Worm (Caenorhabditis elegans) whole organism, L2 larva: ENCODE data around the gene cest-4.

Experiments
- C34F6.9 ChIP-seq: fragments of 150-350 bp; optimal IDR thresholded peaks from 2 replicates; lab custom pipeline; 2014; ENCODE audit warnings: missing biosample characterization, missing genetic modification characterization
- F13H6.1 ChIP-seq: sonication (generic microtip); optimal IDR thresholded peaks from 2 replicates; lab custom pipeline; 2016; ENCODE audit warnings: missing genetic modification characterization, missing compliant biosample characterization
- R02D3.7 ChIP-seq: fragments of 150-350 bp; optimal IDR thresholded peaks from 2 replicates; lab custom pipeline; 2014; ENCODE audit warnings: missing biosample characterization, missing genetic modification characterization
- ZK546.5 ChIP-seq: sonication (generic microtip); optimal IDR thresholded peaks from 2 replicates; lab custom pipeline; 2017; ENCODE audit warnings: missing biosample characterization, missing genetic modification characterization
- alr-1 ChIP-seq: fragments of 150-350 bp; optimal IDR thresholded peaks from 2 replicates; lab custom pipeline; 2014; ENCODE audit warnings: missing biosample characterization, missing genetic modification characterization
- aly-2 ChIP-seq: fragments of 150-350 bp; optimal IDR thresholded peaks from 2 replicates; lab custom pipeline; 2014; ENCODE audit warnings: missing biosample characterization, missing genetic modification characterization
- ama-1 ChIP-seq: fragments of 150-350 bp; optimal IDR thresholded peaks from 2 replicates; lab custom pipeline; 2018; ENCODE audit warnings: inconsistent platforms
- blmp-1 ChIP-seq: sonication (generic microtip); optimal IDR thresholded peaks from 2 replicates; lab custom pipeline; 2017; ENCODE audit warnings: missing genetic modification characterization, mild to moderate bottlenecking, missing compliant biosample characterization, antibody characterized with exemption, moderate library complexity; ENCODE audit not compliant: insufficient read depth
- ceh-16 ChIP-seq: fragments of 150-350 bp; optimal IDR thresholded peaks from 2 replicates; lab custom pipeline; 2014; ENCODE audit warnings: missing biosample characterization, missing genetic modification characterization
- ceh-82 ChIP-seq: fragments of 150-350 bp; optimal IDR thresholded peaks from 2 replicates; lab custom pipeline; 2014; ENCODE audit warnings: missing biosample characterization, missing genetic modification characterization
- crh-2 ChIP-seq: sonication (generic microtip); optimal IDR thresholded peaks from 2 replicates; lab custom pipeline; 2017; ENCODE audit warnings: missing biosample characterization, missing genetic modification characterization
- dmd-4 ChIP-seq: sonication (generic microtip); optimal IDR thresholded peaks from 2 replicates; lab custom pipeline; 2017; ENCODE audit warnings: missing biosample characterization, missing genetic modification characterization
- egl-27 ChIP-seq: sonication (generic microtip); optimal IDR thresholded peaks from 3 replicates; lab custom pipeline; 2017; ENCODE audit warnings: missing biosample characterization, missing genetic modification reagents, missing genetic modification characterization
- elt-1 ChIP-seq: fragments of 150-350 bp; optimal IDR thresholded peaks from 2 replicates; lab custom pipeline; 2014; ENCODE audit warnings: missing biosample characterization, missing genetic modification characterization
- fos-1 ChIP-seq: fragments of 150-350 bp; optimal IDR thresholded peaks from 2 replicates; lab custom pipeline; 2014; ENCODE audit warnings: missing biosample characterization, missing genetic modification characterization
- gmeb-1 ChIP-seq: fragments of 150-350 bp; optimal IDR thresholded peaks from 2 replicates; lab custom pipeline; 2014; ENCODE audit warnings: missing biosample characterization, missing genetic modification characterization
- lin-11 ChIP-seq: fragments of 150-350 bp; sonication (generic microtip); optimal IDR thresholded peaks from 2 replicates; lab custom pipeline; 2014; ENCODE audit warnings: missing biosample characterization, missing genetic modification characterization, inconsistent platforms, mixed read lengths
- lin-13 ChIP-seq: fragments of 150-350 bp; optimal IDR thresholded peaks from 2 replicates; lab custom pipeline; 2014; ENCODE audit warnings: missing biosample characterization, missing genetic modification reagents, missing genetic modification characterization
- lin-39 ChIP-seq: fragments of 150-350 bp; optimal IDR thresholded peaks from 2 replicates; lab custom pipeline; 2014; ENCODE audit warnings: missing biosample characterization, missing genetic modification reagents, missing genetic modification characterization
- lsy-2 ChIP-seq, 2 experiments: fragments of 150-350 bp in 1 of 2; sonication (generic microtip) in 1 of 2; optimal IDR thresholded peaks; 2 replicates each; lab custom pipeline; 2014 to 2017; ENCODE audit warnings: missing biosample characterization in 2 of 2, missing genetic modification characterization in 2 of 2
- mab-5 ChIP-seq: fragments of 150-350 bp; optimal IDR thresholded peaks from 2 replicates; lab custom pipeline; 2014; ENCODE audit warnings: missing biosample characterization, missing genetic modification characterization
- mbf-1 ChIP-seq: sonication (generic microtip); optimal IDR thresholded peaks from 2 replicates; lab custom pipeline; 2017; ENCODE audit warnings: missing biosample characterization, missing genetic modification characterization
- mdl-1 ChIP-seq, 2 experiments: fragments of 150-350 bp in 1 of 2; sonication (generic microtip) in 1 of 2; optimal IDR thresholded peaks; 2 replicates each; lab custom pipeline; 2017; ENCODE audit warnings: missing biosample characterization in 2 of 2, missing genetic modification characterization in 2 of 2
- nhr-10 ChIP-seq: sonication (generic microtip); optimal IDR thresholded peaks from 2 replicates; lab custom pipeline; 2017; ENCODE audit warnings: missing biosample characterization, missing genetic modification characterization
- nhr-11 ChIP-seq: fragments of 150-350 bp; optimal IDR thresholded peaks from 2 replicates; lab custom pipeline; 2014; ENCODE audit warnings: missing biosample characterization, missing genetic modification characterization
- nhr-12 ChIP-seq: fragments of 150-350 bp; optimal IDR thresholded peaks from 2 replicates; lab custom pipeline; 2014; ENCODE audit warnings: missing biosample characterization, missing genetic modification characterization
- nhr-129 ChIP-seq: fragments of 150-350 bp; optimal IDR thresholded peaks from 2 replicates; lab custom pipeline; 2014; ENCODE audit warnings: missing biosample characterization, missing genetic modification characterization
- nhr-21 ChIP-seq: fragments of 150-350 bp; optimal IDR thresholded peaks from 2 replicates; lab custom pipeline; 2014; ENCODE audit warnings: missing biosample characterization, missing genetic modification characterization
- nhr-23 ChIP-seq: fragments of 150-350 bp; optimal IDR thresholded peaks from 2 replicates; lab custom pipeline; 2014; ENCODE audit warnings: missing biosample characterization, missing genetic modification reagents, missing genetic modification characterization
- nhr-237 ChIP-seq: fragments of 150-350 bp; optimal IDR thresholded peaks from 2 replicates; lab custom pipeline; 2014; ENCODE audit warnings: missing biosample characterization, missing genetic modification characterization
- nhr-25 ChIP-seq: fragments of 150-350 bp; sonication (generic microtip); optimal IDR thresholded peaks from 3 replicates; lab custom pipeline; 2014; ENCODE audit warnings: missing biosample characterization, missing genetic modification characterization
- nhr-6 ChIP-seq: fragments of 150-350 bp; optimal IDR thresholded peaks from 2 replicates; lab custom pipeline; 2014; ENCODE audit warnings: missing biosample characterization, missing genetic modification characterization
- nhr-77 ChIP-seq: fragments of 150-350 bp; optimal IDR thresholded peaks from 2 replicates; lab custom pipeline; 2014; ENCODE audit warnings: missing biosample characterization, missing genetic modification characterization
- peb-1 ChIP-seq: fragments of 150-350 bp; optimal IDR thresholded peaks from 2 replicates; lab custom pipeline; 2014; ENCODE audit warnings: missing biosample characterization, missing genetic modification characterization
- sem-4 ChIP-seq: fragments of 150-350 bp; optimal IDR thresholded peaks from 2 replicates; lab custom pipeline; 2014; ENCODE audit warnings: missing biosample characterization, missing genetic modification reagents, missing genetic modification characterization
- skn-1 ChIP-seq: sonication (generic microtip); optimal IDR thresholded peaks from 2 replicates; lab custom pipeline; 2017; ENCODE audit warnings: missing biosample characterization, missing genetic modification characterization
- sma-3 ChIP-seq: sonication (generic microtip); optimal IDR thresholded peaks from 2 replicates; lab custom pipeline; 2016; ENCODE audit warnings: missing genetic modification reagents, missing genetic modification characterization, missing compliant biosample characterization
- sma-9 ChIP-seq, 2 experiments: fragments of 150-350 bp in 1 of 2; sonication (generic microtip) in 1 of 2; optimal IDR thresholded peaks; 2 replicates each; lab custom pipeline; 2014 to 2016; ENCODE audit warnings: missing genetic modification characterization in 2 of 2, mild to moderate bottlenecking in 1 of 2, missing biosample characterization in 1 of 2, missing compliant biosample characterization in 1 of 2, missing genetic modification reagents in 1 of 2, moderate library complexity in 1 of 2
- snpc-4 ChIP-seq: fragments of 150-350 bp; optimal IDR thresholded peaks from 2 replicates; lab custom pipeline; 2014; ENCODE audit warnings: missing biosample characterization, missing genetic modification characterization
- unc-39 ChIP-seq: fragments of 150-350 bp; optimal IDR thresholded peaks from 2 replicates; lab custom pipeline; 2014; ENCODE audit warnings: missing biosample characterization, missing genetic modification characterization
- unc-55 ChIP-seq: fragments of 150-350 bp; sonication (generic microtip); optimal IDR thresholded peaks from 3 replicates; lab custom pipeline; 2014; ENCODE audit warnings: missing biosample characterization, missing genetic modification reagents, missing genetic modification characterization
- unc-62 ChIP-seq: fragments of 150-350 bp; optimal IDR thresholded peaks from 2 replicates; lab custom pipeline; 2014; ENCODE audit warnings: missing biosample characterization, missing genetic modification reagents, missing genetic modification characterization
- zag-1 ChIP-seq: fragments of 150-350 bp; optimal IDR thresholded peaks from 2 replicates; lab custom pipeline; 2014; ENCODE audit warnings: missing biosample characterization, missing genetic modification characterization
- ztf-1 ChIP-seq: fragments of 200-800 bp; sonication (Bioruptor generic); conservative IDR thresholded peaks from 2 replicates; pipeline ENCODE4 v1.3.6; 2022; ENCODE audit warnings: missing genetic modification characterization, missing compliant biosample characterization
- ztf-11 ChIP-seq: sonication (generic microtip); optimal IDR thresholded peaks from 2 replicates; lab custom pipeline; 2017; ENCODE audit warnings: missing biosample characterization, missing genetic modification characterization
- ztf-4 ChIP-seq: fragments of 150-350 bp; optimal IDR thresholded peaks from 2 replicates; lab custom pipeline; 2014; ENCODE audit warnings: missing biosample characterization, missing genetic modification characterization

Gene cest-4

DNA sequence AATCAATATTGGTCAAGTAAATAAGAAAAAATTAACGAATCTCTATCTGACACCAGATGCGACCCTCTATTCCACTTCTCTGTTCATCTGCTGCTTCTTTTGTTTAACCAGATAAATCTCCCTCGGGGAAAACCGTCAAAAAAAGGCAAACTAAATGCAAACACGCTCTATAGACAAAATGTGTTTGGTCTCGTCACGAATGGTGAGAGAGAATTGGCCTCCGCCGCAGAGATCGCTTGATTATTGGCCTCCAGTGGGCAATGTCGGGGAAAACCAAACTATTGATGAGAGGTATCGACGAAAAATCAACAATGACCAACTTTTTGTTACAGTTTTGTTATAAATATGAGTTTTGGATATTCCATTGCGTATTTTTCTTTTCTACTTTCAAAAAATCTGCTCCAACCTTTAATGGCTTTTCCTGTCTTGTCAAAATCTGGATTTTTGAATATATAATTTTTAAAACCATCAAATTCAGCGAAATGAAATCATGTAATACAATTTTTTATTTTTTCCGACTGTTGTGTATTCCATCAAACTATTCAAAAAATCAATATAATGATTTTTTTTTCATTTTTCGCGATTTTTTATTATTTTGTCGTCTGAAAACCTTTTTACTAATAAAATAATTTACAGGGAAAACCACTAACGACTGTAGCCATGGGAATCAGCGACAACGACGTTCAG lies 11.6 kb downstream of the cest-4 start, which contains the start of the genes C17H12.2 and vha-8 (continued):
- TF ChIP-seq unc-39 (tag; lab: Kevin White, UChicago) (no peak), nhr-25 (tag; lab: Kevin White, UChicago) (peak; percentile 93), sem-4 (tag; lab: Kevin White, UChicago) (peak; percentile 78), lin-39 (tag; lab: Kevin White, UChicago) (no peak)

DNA sequence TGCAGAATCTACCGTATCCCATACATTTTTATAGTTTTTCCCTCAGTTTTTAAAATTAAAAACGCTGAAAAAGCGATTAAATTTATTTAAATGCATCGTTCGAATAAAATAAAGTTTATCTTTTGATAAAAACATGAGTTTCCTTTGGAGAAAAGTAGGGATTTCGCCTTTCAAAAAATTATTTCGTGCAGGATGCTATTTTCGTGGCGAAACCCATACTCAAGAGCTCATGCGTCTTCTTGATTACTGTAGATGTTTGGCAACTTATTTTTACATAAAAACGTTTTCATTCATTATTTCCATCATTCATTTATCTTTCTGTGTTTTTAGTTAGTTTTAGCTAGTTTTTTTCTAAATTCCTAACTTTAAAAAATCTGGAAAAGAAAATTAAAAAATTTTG lies 12.2 kb downstream of the cest-4 start:
- no peak for TF ChIP-seq aly-2
- TF ChIP-seq nhr-11 = no peak
- no peak for TF ChIP-seq nhr-237 (tag; lab: Kevin White, UChicago)
- TF ChIP-seq mab-5 (tag; lab: Kevin White, UChicago) = no peak
- TF ChIP-seq blmp-1 (tag; lab: Kevin White, UChicago) = no peak
- no peak for TF ChIP-seq crh-2
- no peak for TF ChIP-seq nhr-10 (tag; lab: Kevin White, UChicago)
- no peak for TF ChIP-seq lsy-2 (tag; optimal IDR thresholded peaks at IDR 0.05; lab: Kevin White, UChicago)
- no peak for TF ChIP-seq ztf-4 (tag; lab: Kevin White, UChicago)
- TF ChIP-seq lin-13 = no peak
- no peak for TF ChIP-seq unc-55
- no peak for TF ChIP-seq ZK546.5 (tag; lab: Kevin White, UChicago)
- TF ChIP-seq mdl-1 (tag; optimal IDR thresholded peaks at IDR 0.05; lab: Kevin White, UChicago) = no peak
- no peak for TF ChIP-seq ceh-82 (tag; lab: Kevin White, UChicago)
- no peak for TF ChIP-seq elt-1 (tag; lab: Kevin White, UChicago)
- TF ChIP-seq ztf-1 (GFP tag; lab: Robert Waterston, UW) = no peak
- TF ChIP-seq ztf-11 (tag; lab: Kevin White, UChicago) = no peak
- no peak for TF ChIP-seq alr-1 (tag; lab: Kevin White, UChicago)
- TF ChIP-seq nhr-129 (tag; lab: Kevin White, UChicago) = no peak

DNA sequence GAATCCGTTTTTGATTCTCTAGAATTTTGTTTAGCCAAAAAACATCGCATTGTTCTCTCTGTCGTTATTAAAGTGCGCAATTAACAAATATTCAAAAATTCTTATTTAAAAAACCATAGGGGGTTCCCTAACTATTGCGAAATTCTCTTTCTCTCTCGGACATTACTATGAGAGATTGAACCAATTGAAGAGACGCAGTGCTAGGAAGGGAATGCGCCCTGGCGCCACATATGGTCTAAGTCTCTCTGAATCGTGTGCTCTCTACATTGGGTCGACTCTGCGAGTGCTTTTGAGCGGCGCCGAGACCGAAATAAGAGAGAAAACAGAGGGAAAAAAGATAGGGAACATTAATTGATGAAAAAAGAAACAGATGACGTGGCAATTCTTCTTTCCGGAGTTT lies 16.3 kb downstream of the cest-4 start:
- TF ChIP-seq nhr-6 (tag; lab: Kevin White, UChicago) = peak; percentile 16
- peak; percentile 88 for TF ChIP-seq sem-4 (tag; lab: Kevin White, UChicago)
- TF ChIP-seq nhr-237 (tag; lab: Kevin White, UChicago) = no peak
- TF ChIP-seq lin-13 = peak; percentile 56
- TF ChIP-seq ceh-82 (tag; lab: Kevin White, UChicago) = no peak
- peak; percentile 52 for TF ChIP-seq egl-27 (tag; lab: Kevin White, UChicago)
- TF ChIP-seq crh-2 = peak; percentile 98
- peak; percentile 87 for TF ChIP-seq C34F6.9 (tag; lab: Kevin White, UChicago)
- TF ChIP-seq alr-1 (tag; lab: Kevin White, UChicago) = no peak
- TF ChIP-seq nhr-11 = no peak
- TF ChIP-seq fos-1 = peak; percentile 71
- TF ChIP-seq zag-1 (tag; lab: Kevin White, UChicago) = peak; percentile 2
- TF ChIP-seq unc-55 = peak; percentile 91
- no peak for TF ChIP-seq peb-1 (tag; lab: Kevin White, UChicago)
- TF ChIP-seq R02D3.7 (tag; lab: Kevin White, UChicago) = no peak
- peak; percentile 32 for TF ChIP-seq nhr-25 (tag; lab: Kevin White, UChicago)
- no peak for TF ChIP-seq aly-2
- peak in 1 of 2 experiments; percentile 20 for TF ChIP-seq mdl-1 (tag; optimal IDR thresholded peaks at IDR 0.05; lab: Kevin White, UChicago)
- TF ChIP-seq nhr-77 (tag; lab: Kevin White, UChicago) = no peak
- peak; percentile 62 for TF ChIP-seq sma-3 (GFP tag; lab: Kevin White, UChicago)
- no peak for TF ChIP-seq unc-62 (GFP tag; lab: Kevin White, UChicago)
- peak; percentile 59 for TF ChIP-seq gmeb-1 (tag; lab: Kevin White, UChicago)
- no peak for TF ChIP-seq ztf-1 (GFP tag; lab: Robert Waterston, UW)
- TF ChIP-seq nhr-12 (tag; lab: Kevin White, UChicago) = no peak
- TF ChIP-seq nhr-129 (tag; lab: Kevin White, UChicago) = peak; percentile 79
- TF ChIP-seq dmd-4 (tag; lab: Kevin White, UChicago) = no peak
- no peak for TF ChIP-seq nhr-21
- TF ChIP-seq blmp-1 (tag; lab: Kevin White, UChicago) = no peak
- peak; percentile 53 to 78 for TF ChIP-seq lsy-2 (tag; optimal IDR thresholded peaks at IDR 0.05; lab: Kevin White, UChicago)
- TF ChIP-seq ceh-16 (tag; lab: Kevin White, UChicago) = peak; percentile 48
- TF ChIP-seq nhr-10 (tag; lab: Kevin White, UChicago) = no peak
- TF ChIP-seq elt-1 (tag; lab: Kevin White, UChicago) = no peak
- TF ChIP-seq lin-39 (tag; lab: Kevin White, UChicago) = no peak
- no peak for TF ChIP-seq unc-39 (tag; lab: Kevin White, UChicago)
- TF ChIP-seq ztf-4 (tag; lab: Kevin White, UChicago) = no peak
- no peak for TF ChIP-seq nhr-23 (tag; lab: Kevin White, UChicago)
- TF ChIP-seq snpc-4 (tag; lab: Kevin White, UChicago) = peak; percentile 44
- peak; percentile 93 for TF ChIP-seq sma-9 (GFP tag; optimal IDR thresholded peaks at IDR 0.05; lab: Kevin White, UChicago)
- no peak for TF ChIP-seq sma-9 (tag; optimal IDR thresholded peaks at IDR 0.05; lab: Kevin White, UChicago)
- no peak for TF ChIP-seq ztf-11 (tag; lab: Kevin White, UChicago)
- peak; percentile 83 for TF ChIP-seq F13H6.1 (tag; lab: Kevin White, UChicago)
- no peak for TF ChIP-seq skn-1 (tag; lab: Kevin White, UChicago)
- TF ChIP-seq lin-11 (tag; lab: Kevin White, UChicago) = no peak
- peak; percentile 49 for TF ChIP-seq ama-1
- TF ChIP-seq mbf-1 (tag; lab: Kevin White, UChicago) = no peak
